Worm (Caenorhabditis elegans) whole organism, L2 larva: ENCODE results near the gene egl-21.

Experiments used
- aly-2 ChIP-seq: fragments of 150-350 bp; optimal IDR thresholded peaks from 2 replicates; lab custom pipeline; 2014; ENCODE audit warnings: missing biosample characterization, missing genetic modification characterization
- ama-1 ChIP-seq: fragments of 150-350 bp; optimal IDR thresholded peaks from 2 replicates; lab custom pipeline; 2018; ENCODE audit warnings: inconsistent platforms
- lsy-2 ChIP-seq, 2 experiments: fragments of 150-350 bp in 1 of 2; sonication (generic microtip) in 1 of 2; optimal IDR thresholded peaks; 2 replicates each; lab custom pipeline; 2014 to 2017; ENCODE audit warnings: missing biosample characterization in 2 of 2, missing genetic modification characterization in 2 of 2
- nhr-12 ChIP-seq: fragments of 150-350 bp; optimal IDR thresholded peaks from 2 replicates; lab custom pipeline; 2014; ENCODE audit warnings: missing biosample characterization, missing genetic modification characterization

DNA sequence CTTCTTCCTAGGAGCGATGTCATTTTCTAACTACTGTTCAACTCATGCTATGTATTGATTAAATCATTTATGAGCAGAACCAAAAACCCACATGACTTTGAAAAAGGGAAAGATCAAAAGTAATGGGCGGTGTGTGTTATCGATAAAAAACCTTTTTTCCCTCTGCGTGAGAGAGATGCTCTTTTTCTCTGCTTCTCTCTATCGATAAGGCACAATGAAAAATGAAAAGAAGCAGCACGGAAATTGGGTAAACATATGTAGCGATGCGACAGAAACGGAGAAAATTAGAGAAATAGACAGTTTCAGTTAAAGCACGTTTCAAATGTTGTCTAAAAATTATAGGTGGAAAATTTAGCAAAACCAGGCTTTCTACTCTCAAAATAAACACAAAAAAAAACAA is 20.7 kb upstream of the egl-21 start:
- peak; percentile 38 for TF ChIP-seq ama-1 (lab: Kevin White, UChicago)
- peak in 1 of 2 experiments; percentile 50 for TF ChIP-seq lsy-2 (tag; optimal IDR thresholded peaks at IDR 0.05; lab: Kevin White, UChicago)
- no peak for TF ChIP-seq aly-2
- no peak for TF ChIP-seq nhr-12 (tag; lab: Kevin White, UChicago)
